Worm (Caenorhabditis elegans): ENCODE measurements around the gene Y66D12A.16.
A peak's percentile ranks its signal among the peaks of the same experiment; 100 is the strongest.

The Y66D12A.16 gene

DNA sequence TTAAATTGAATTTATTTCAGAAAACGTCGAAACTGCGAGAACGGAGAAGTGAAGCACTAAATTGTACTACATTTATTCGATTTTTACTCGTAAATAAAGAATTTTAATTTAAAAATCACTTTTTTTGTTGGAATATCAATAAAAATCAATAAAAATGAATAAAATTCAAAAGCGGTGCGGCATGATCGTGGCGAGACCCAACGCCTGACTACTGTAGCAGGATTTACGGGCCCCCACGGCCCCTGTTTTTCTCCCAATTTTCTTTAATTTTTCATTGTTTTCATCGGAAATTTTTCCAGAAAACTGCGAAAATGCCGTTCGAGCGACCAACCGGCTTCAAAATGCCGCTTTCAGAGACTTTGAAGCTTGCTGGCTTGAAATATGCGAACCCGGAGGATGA is 14.5 kb upstream of the Y66D12A.16 start, which contains the start of gene Y66D12A.19:
Gene Y66D12A.19 (plus strand): TSS at position 266 of the 400 bp plus-strand sequence.
- no peak for TF ChIP-seq nhr-25 (tag; optimal IDR thresholded peaks at IDR 0.05)
- TF ChIP-seq elt-2 (tag; optimal IDR thresholded peaks at IDR 0.05) = no peak
- TF ChIP-seq fos-1 (tag; optimal IDR thresholded peaks at IDR 0.05) = no peak
- TF ChIP-seq ceh-9 (tag; optimal IDR thresholded peaks at IDR 0.05) = no peak
- no peak for TF ChIP-seq tbx-2 (tag; optimal IDR thresholded peaks at IDR 0.05)

DNA sequence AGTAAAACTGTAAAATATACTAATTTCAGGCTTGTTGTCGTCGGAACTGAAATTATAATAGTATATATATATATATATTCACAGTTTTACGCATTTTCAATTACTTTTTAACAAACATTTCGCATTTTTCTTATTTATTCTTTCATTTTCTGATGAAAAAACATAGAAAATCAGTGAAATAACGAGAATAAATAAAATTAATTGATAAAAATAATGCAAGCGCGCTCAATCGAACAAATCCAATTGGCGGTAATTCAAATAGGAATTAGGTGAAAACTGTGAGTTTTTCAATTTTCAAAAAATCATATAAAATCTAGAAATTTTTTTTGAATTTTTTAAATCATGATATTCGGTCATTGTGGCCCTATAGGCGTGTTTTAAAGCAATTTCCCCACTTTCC is 13.2 kb upstream of the Y66D12A.16 start:
- TF ChIP-seq skn-1 (tag; optimal IDR thresholded peaks at IDR 0.05) (no peak), zag-1 (tag; optimal IDR thresholded peaks at IDR 0.05) (no peak), ama-1 (optimal IDR thresholded peaks at IDR 0.05) (no peak), nhr-76 (tag; optimal IDR thresholded peaks at IDR 0.05) (no peak), pqm-1 (tag; optimal IDR thresholded peaks at IDR 0.05) (no peak), nhr-237 (tag; optimal IDR thresholded peaks at IDR 0.05) (no peak), pha-4 (tag; optimal IDR thresholded peaks at IDR 0.05) (no peak), nfya-1 (tag; optimal IDR thresholded peaks at IDR 0.05; ENCODE audit: insufficient read depth) (no peak), sea-2 (GFP tag; optimal IDR thresholded peaks at IDR 0.05) (no peak)

DNA sequence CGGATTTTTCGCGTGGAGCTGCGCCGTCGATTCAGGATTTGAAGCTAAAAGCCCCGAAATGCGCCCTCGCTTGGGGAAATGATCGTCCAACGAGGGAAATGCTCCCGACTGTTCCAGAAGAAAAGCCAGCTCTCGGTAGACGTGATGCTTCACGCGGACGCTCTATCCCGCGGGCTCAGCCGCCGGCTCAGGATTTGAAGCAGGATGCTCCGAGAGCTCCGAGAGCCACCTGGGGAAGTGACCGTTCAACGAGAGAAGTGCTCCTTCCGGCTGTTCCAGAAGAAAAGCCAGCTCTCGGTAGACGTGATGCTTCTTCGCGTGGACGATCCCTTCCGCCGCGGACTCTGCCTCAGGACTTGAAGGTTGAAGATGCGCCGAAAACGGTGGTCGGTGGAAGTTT is 12.5 kb upstream of the Y66D12A.16 start:
- no peak for TF ChIP-seq ceh-82 (tag; optimal IDR thresholded peaks at IDR 0.05)
- no peak for TF ChIP-seq nhr-43 (tag; optimal IDR thresholded peaks at IDR 0.05; ENCODE audit: poor library complexity, severe bottlenecking)
- no peak for TF ChIP-seq lin-15B (tag; optimal IDR thresholded peaks at IDR 0.05)
- TF ChIP-seq pha-4 (tag; optimal IDR thresholded peaks at IDR 0.05) = no peak

DNA sequence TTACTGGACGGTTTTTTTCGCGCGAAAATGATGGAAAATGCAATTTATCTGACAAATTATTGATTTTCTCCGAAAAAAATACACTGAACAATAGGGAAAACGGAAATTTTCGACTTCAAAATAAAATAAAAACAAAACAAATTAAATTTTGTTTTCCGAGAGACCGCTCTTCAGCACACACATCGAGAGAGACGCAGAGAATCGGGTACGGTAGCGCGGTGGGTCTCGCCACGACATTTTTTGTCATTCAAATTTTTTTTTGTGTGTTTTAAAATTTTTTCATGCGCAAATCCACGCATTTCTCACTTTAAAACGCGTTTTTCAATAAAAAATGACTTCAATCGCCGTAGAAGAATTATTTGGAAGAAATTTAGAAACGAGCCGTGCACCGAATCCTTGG is 719 bp downstream of the Y66D12A.16 start:
- TF ChIP-seq nhr-11 (tag; optimal IDR thresholded peaks at IDR 0.05) = no peak
- TF ChIP-seq nhr-77 (tag; optimal IDR thresholded peaks at IDR 0.05) = no peak
- no peak for TF ChIP-seq snpc-4 (tag; optimal IDR thresholded peaks at IDR 0.05)
- no peak for TF ChIP-seq fos-1 (tag; optimal IDR thresholded peaks at IDR 0.05)
- no peak for TF ChIP-seq fkh-10 (GFP tag; optimal IDR thresholded peaks at IDR 0.05)
- no peak for TF ChIP-seq nfya-1 (tag; optimal IDR thresholded peaks at IDR 0.05; ENCODE audit: insufficient read depth)
- no peak for TF ChIP-seq nhr-28 (tag; optimal IDR thresholded peaks at IDR 0.05)
- no peak for TF ChIP-seq daf-12 (tag; optimal IDR thresholded peaks at IDR 0.05)
- no peak for TF ChIP-seq nhr-12 (tag; optimal IDR thresholded peaks at IDR 0.05)
- TF ChIP-seq jun-1 (tag; optimal IDR thresholded peaks at IDR 0.05) = no peak
- no peak for TF ChIP-seq ztf-4 (tag; optimal IDR thresholded peaks at IDR 0.05)
- no peak for TF ChIP-seq egl-27 (tag; optimal IDR thresholded peaks at IDR 0.05)
- no peak for TF ChIP-seq sea-2 (GFP tag; optimal IDR thresholded peaks at IDR 0.05)
- no peak for TF ChIP-seq egl-5 (tag; optimal IDR thresholded peaks at IDR 0.05)
- TF ChIP-seq lsy-12 (tag; optimal IDR thresholded peaks at IDR 0.05) = no peak

DNA sequence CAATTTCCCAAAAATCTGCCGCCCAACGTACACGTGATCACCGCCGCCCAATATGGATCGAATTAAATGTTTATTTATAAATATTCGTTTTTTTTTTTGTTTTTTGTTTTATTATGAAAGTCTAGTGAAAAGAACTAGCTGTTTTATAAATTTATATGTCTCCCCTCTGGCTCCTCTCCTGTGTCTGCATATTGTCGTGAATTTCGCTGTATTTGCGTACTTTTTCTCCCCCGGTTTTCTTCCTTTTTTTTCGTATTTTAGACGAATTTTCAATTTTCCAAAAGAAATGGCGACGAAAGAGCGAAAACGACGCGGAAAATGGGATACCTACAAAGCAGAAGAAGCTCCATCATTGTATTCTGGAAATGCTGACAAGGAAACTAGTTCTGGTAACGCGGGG is 3.0 kb downstream of the Y66D12A.16 start, which contains the start of gene xpb-1:
Gene xpb-1 (plus strand): TSS at position 262 of the 400 bp plus-strand sequence.
- TF ChIP-seq unc-62 (GFP tag; optimal IDR thresholded peaks at IDR 0.05) = no peak
- peak; percentile 13 for TF ChIP-seq pha-4 (tag; optimal IDR thresholded peaks at IDR 0.05)
- TF ChIP-seq lin-39 (tag; optimal IDR thresholded peaks at IDR 0.05) = no peak
- TF ChIP-seq lsy-12 (tag; optimal IDR thresholded peaks at IDR 0.05) = no peak
- TF ChIP-seq hmg-11 (tag; optimal IDR thresholded peaks at IDR 0.05) = peak; percentile 29
- peak; percentile 44 for TF ChIP-seq lin-15B (tag; optimal IDR thresholded peaks at IDR 0.05)
- peak; percentile 7 for TF ChIP-seq nhr-23 (tag; optimal IDR thresholded peaks at IDR 0.05)
- no peak for TF ChIP-seq snpc-4 (tag; optimal IDR thresholded peaks at IDR 0.05)
- TF ChIP-seq sea-2 (GFP tag; optimal IDR thresholded peaks at IDR 0.05) = no peak
- TF ChIP-seq ztf-11 (tag; optimal IDR thresholded peaks at IDR 0.05) = no peak
- TF ChIP-seq elt-3 (tag; optimal IDR thresholded peaks at IDR 0.05) = no peak
- peak; percentile 20 for TF ChIP-seq nfya-1 (tag; optimal IDR thresholded peaks at IDR 0.05; ENCODE audit: insufficient read depth)
- no peak for TF ChIP-seq aly-2 (tag; optimal IDR thresholded peaks at IDR 0.05)
